Fruit fly (Drosophila melanogaster): ENCODE results near the gene CG10654.

DNA sequence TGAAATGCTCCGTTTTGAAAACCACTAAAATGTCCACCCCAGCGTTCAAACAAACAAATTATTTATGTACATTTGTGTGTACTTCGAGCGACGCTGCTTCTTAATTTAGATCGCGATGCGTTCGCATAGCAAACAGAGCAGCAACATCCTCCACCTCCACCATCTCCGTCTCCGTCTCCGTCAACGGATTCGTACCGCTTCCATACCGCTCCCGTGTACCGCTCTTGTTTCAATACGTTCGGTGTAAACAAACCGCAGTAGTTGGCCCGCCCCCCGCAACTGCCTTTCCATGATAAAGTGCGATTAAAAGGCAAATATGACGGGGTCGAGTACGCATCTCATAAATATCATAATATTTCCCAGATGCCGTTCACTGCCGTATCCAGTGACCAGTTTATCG lies 25.4 kb downstream of the CG10654 start, which contains the start of gene CG33725:
- TF ChIP-seq CG4496 (GFP tag; IDR thresholded peaks at IDR 0.05): no peak
- no peak for TF ChIP-seq CG32121 (GFP tag; IDR thresholded peaks at IDR 0.05)
- TF ChIP-seq EcR (GFP tag; optimal IDR thresholded peaks at IDR 0.05): no peak
- TF ChIP-seq CG8159 (tag; optimal IDR thresholded peaks at IDR 0.05): no peak

All from whole organism, pupa.